Worm (Caenorhabditis elegans) whole organism, midembryonic: ENCODE measurements around the gene dbl-1.

Source experiments
- T22C8.4 ChIP-seq: fragments of 200-800 bp; sonication (Bioruptor generic); IDR thresholded peaks from 2 replicates; pipeline ENCODE4 v1.3.6; 2022; ENCODE audit warnings: missing genetic modification characterization, missing compliant biosample characterization
- cog-1 ChIP-seq: sonication (generic microtip); optimal IDR thresholded peaks from 2 replicates; lab custom pipeline; 2016; ENCODE audit warnings: missing genetic modification characterization, missing compliant biosample characterization
- flt-1 ChIP-seq: fragments of 200-800 bp; sonication (Bioruptor generic); IDR thresholded peaks from 2 replicates; pipeline ENCODE4 v1.3.6; 2022; ENCODE audit warnings: missing genetic modification characterization, missing compliant biosample characterization
- klf-2 ChIP-seq: fragments of 200-800 bp; sonication (Bioruptor generic); conservative IDR thresholded peaks from 2 replicates; pipeline ENCODE4 v1.3.6; 2022; ENCODE audit warnings: missing genetic modification reagents, missing genetic modification characterization, missing compliant biosample characterization
- med-1 ChIP-seq: sonication (generic microtip); optimal IDR thresholded peaks from 2 replicates; lab custom pipeline; 2017; ENCODE audit warnings: missing genetic modification characterization, mild to moderate bottlenecking, missing compliant biosample characterization, antibody characterized with exemption, missing genetic modification reagents; ENCODE audit not compliant: insufficient read depth
- ref-1 ChIP-seq: fragments of 200-800 bp; sonication (Bioruptor generic); conservative IDR thresholded peaks from 2 replicates; pipeline ENCODE4 v1.3.6; 2022; ENCODE audit warnings: missing genetic modification reagents, missing genetic modification characterization, missing compliant biosample characterization
- tab-1 ChIP-seq: fragments of 200-800 bp; sonication (Bioruptor generic); IDR thresholded peaks from 2 replicates; pipeline ENCODE4 v1.3.6; 2022; ENCODE audit warnings: missing genetic modification characterization, missing compliant biosample characterization
- ztf-23 ChIP-seq: fragments of 200-800 bp; sonication (Bioruptor generic); IDR thresholded peaks from 2 replicates; pipeline ENCODE4 v1.3.6; 2022; ENCODE audit warnings: missing genetic modification reagents, missing genetic modification characterization, missing compliant biosample characterization
- ztf-29 ChIP-seq: fragments of 200-800 bp; sonication (Bioruptor generic); IDR thresholded peaks from 2 replicates; pipeline ENCODE4 v1.3.6; 2022; ENCODE audit warnings: missing genetic modification reagents, missing genetic modification characterization, missing compliant biosample characterization

The dbl-1 gene

ce11 chrV:6796264-6796663 lies 38.3 kb downstream of the dbl-1 start:
- no peak for TF ChIP-seq med-1 (GFP tag; lab: Kevin White, UChicago)
- no peak for TF ChIP-seq cog-1
- no peak for TF ChIP-seq klf-2
- no peak for TF ChIP-seq ref-1 (GFP tag; lab: Robert Waterston, UW)
- TF ChIP-seq T22C8.4 (GFP tag; lab: Robert Waterston, UW), result no peak
- no peak for TF ChIP-seq tab-1 (GFP tag; lab: Robert Waterston, UW)
- no peak for TF ChIP-seq flt-1
- TF ChIP-seq ztf-23 (GFP tag; lab: Robert Waterston, UW), result no peak
- TF ChIP-seq ztf-29 (GFP tag; lab: Robert Waterston, UW), result no peak

- TF ChIP-seq klf-2 (no peak), ztf-29 (GFP tag; lab: Robert Waterston, UW) (no peak), T22C8.4 (GFP tag; lab: Robert Waterston, UW) (no peak), ref-1 (GFP tag; lab: Robert Waterston, UW) (no peak), cog-1 (peak; percentile 65), tab-1 (GFP tag; lab: Robert Waterston, UW) (no peak)
Measured at ce11 chrV:6796894-6797293, 39.0 kb downstream of the dbl-1 start.

DNA sequence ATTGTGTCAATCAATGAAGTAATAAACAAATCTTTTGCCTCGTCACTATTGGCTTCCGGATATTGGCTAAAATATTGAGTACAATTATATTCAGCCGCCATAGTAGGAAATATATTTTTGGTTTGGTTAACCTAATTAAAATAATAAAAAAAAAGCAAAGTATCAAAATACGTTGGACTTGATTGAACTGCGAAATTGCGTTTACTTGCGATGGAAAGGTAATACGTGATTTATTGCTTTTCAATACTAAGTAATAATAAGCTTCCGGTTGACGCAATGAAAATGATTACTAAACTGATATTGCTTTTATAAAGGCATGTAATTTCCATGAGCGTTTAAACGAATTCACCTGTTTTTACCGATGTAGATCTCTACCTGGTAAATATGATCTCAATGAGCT lies 41.6 kb downstream of the dbl-1 start, which contains the start of gene dmsr-9:
Gene dmsr-9 (minus strand): TSS at position 101 of the 400 bp plus-strand sequence.
- TF ChIP-seq ref-1 (GFP tag; lab: Robert Waterston, UW) (no peak), klf-2 (no peak), med-1 (GFP tag; lab: Kevin White, UChicago) (no peak), ztf-29 (GFP tag; lab: Robert Waterston, UW) (no peak)

ce11 chrV:6801850-6802249 lies 43.9 kb downstream of the dbl-1 start, which contains the start of gene dmsr-10:
Gene dmsr-10 (minus strand): TSS chrV:6801950.
- TF ChIP-seq T22C8.4 (GFP tag; lab: Robert Waterston, UW), result no peak
- no peak for TF ChIP-seq ztf-29 (GFP tag; lab: Robert Waterston, UW)
- TF ChIP-seq ref-1 (GFP tag; lab: Robert Waterston, UW), result no peak
- no peak for TF ChIP-seq klf-2
- no peak for TF ChIP-seq cog-1
- no peak for TF ChIP-seq med-1 (GFP tag; lab: Kevin White, UChicago)
- no peak for TF ChIP-seq flt-1
- no peak for TF ChIP-seq tab-1 (GFP tag; lab: Robert Waterston, UW)
- no peak for TF ChIP-seq ztf-23 (GFP tag; lab: Robert Waterston, UW)

DNA sequence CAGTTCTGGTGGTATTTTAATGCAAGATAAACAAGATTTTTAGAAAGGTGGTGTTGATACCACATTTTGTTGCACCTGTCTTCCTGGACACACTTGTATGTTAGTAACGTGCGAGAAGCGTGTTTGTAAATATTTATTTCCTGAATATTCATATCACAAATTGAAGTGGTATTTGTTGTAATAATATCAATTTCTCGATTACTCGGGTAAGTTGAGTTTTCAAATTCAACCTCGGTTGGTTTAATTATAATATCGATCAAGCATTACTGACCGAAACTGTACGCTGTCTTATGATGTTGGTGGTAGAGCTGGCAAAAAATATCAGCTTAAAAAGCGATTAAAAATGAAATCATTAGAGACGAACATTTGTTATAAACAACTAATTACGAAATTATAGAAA lies 46.1 kb downstream of the dbl-1 start, which contains the start of gene dmsr-11:
Gene dmsr-11 (minus strand): TSS at position 101 of the 400 bp plus-strand sequence.
- TF ChIP-seq ztf-29 (GFP tag; lab: Robert Waterston, UW) (no peak), ztf-23 (GFP tag; lab: Robert Waterston, UW) (no peak), T22C8.4 (GFP tag; lab: Robert Waterston, UW) (no peak), ref-1 (GFP tag; lab: Robert Waterston, UW) (no peak), klf-2 (no peak), flt-1 (no peak), cog-1 (no peak), tab-1 (GFP tag; lab: Robert Waterston, UW) (no peak), med-1 (GFP tag; lab: Kevin White, UChicago) (no peak)

- TF ChIP-seq flt-1 (no peak), T22C8.4 (GFP tag; lab: Robert Waterston, UW) (no peak), klf-2 (no peak), tab-1 (GFP tag; lab: Robert Waterston, UW) (no peak), ref-1 (GFP tag; lab: Robert Waterston, UW) (no peak), ztf-23 (GFP tag; lab: Robert Waterston, UW) (no peak), ztf-29 (GFP tag; lab: Robert Waterston, UW) (no peak), cog-1 (no peak), med-1 (GFP tag; lab: Kevin White, UChicago) (no peak)
Measured at ce11 chrV:6806340-6806739, 48.4 kb downstream of the dbl-1 start, which contains the start of gene dmsr-12. Gene dmsr-12 (minus strand): TSS chrV:6806440.

- TF ChIP-seq T22C8.4 (GFP tag; lab: Robert Waterston, UW), result no peak
- TF ChIP-seq tab-1 (GFP tag; lab: Robert Waterston, UW), result no peak
Measured at ce11 chrV:6808962-6809361, 51.0 kb downstream of the dbl-1 start, which contains the start of gene dmsr-16. Gene dmsr-16 (minus strand): TSS chrV:6809062.
